Fruit fly (Drosophila melanogaster) whole organism, embryonic: ENCODE data around the gene CG42591.
A peak's percentile ranks its signal among the peaks of the same experiment; 100 is the strongest.

ENCODE experiments used
- Adf1 ChIP-seq: fragments of 200-800 bp; sonication (Bioruptor generic); IDR thresholded peaks from 2 replicates; pipeline ENCODE4 v1.3.6; 2022; ENCODE audit warnings: missing biosample characterization, missing genetic modification characterization
- Atf6 ChIP-seq: fragments of 200-800 bp; sonication (Bioruptor generic); IDR thresholded peaks from 2 replicates; pipeline ENCODE4 v1.3.6; 2022; ENCODE audit warnings: missing biosample characterization, missing genetic modification characterization
- CG10431 ChIP-seq: fragments of 200-800 bp; sonication (Bioruptor generic); optimal IDR thresholded peaks from 3 replicates; lab custom pipeline; 2018; ENCODE audit warnings: missing biosample characterization, mild to moderate bottlenecking, missing genetic modification characterization
- CG10462 ChIP-seq: fragments of 200-800 bp; sonication (Bioruptor generic); optimal IDR thresholded peaks from 2 replicates; lab custom pipeline; 2016; ENCODE audit warnings: missing biosample characterization, missing genetic modification characterization
- CG12769 ChIP-seq: fragments of 200-800 bp; sonication (Bioruptor generic); optimal IDR thresholded peaks from 2 replicates; lab custom pipeline; 2019; ENCODE audit warnings: missing biosample characterization, mild to moderate bottlenecking, missing genetic modification characterization, moderate library complexity
- CG16813 ChIP-seq: fragments of 200-800 bp; sonication (Bioruptor generic); IDR thresholded peaks from 3 replicates; pipeline ENCODE4 v1.3.6; 2022; ENCODE audit warnings: missing biosample characterization, missing genetic modification characterization; ENCODE audit not compliant: partially characterized antibody
- CG17359 ChIP-seq: fragments of 200-800 bp; sonication (Bioruptor generic); optimal IDR thresholded peaks from 3 replicates; lab custom pipeline; 2018; ENCODE audit warnings: missing biosample characterization, mild to moderate bottlenecking, missing genetic modification characterization, moderate library complexity
- CG17361 ChIP-seq: fragments of 200-800 bp; sonication (Bioruptor generic); IDR thresholded peaks from 3 replicates; pipeline ENCODE4 v1.3.6; 2022; ENCODE audit warnings: missing biosample characterization, missing genetic modification characterization
- CG17829 ChIP-seq: fragments of 200-800 bp; optimal IDR thresholded peaks from 2 replicates; lab custom pipeline; 2019; ENCODE audit warnings: missing biosample characterization, mild to moderate bottlenecking, missing genetic modification characterization, moderate library complexity
- CG18262 ChIP-seq: fragments of 200-800 bp; optimal IDR thresholded peaks from 3 replicates; lab custom pipeline; 2019; ENCODE audit warnings: missing biosample characterization, mild to moderate bottlenecking, missing genetic modification characterization, moderate library complexity
- CG18476 ChIP-seq: fragments of 200-800 bp; sonication (Bioruptor generic); optimal IDR thresholded peaks from 2 replicates; lab custom pipeline; 2016; ENCODE audit warnings: missing biosample characterization, mild to moderate bottlenecking, missing genetic modification characterization
- CG2199 ChIP-seq: fragments of 200-800 bp; sonication (Bioruptor generic); IDR thresholded peaks from 3 replicates; pipeline ENCODE4 v1.3.6; 2022; ENCODE audit warnings: missing biosample characterization, missing genetic modification characterization
- CG2202 ChIP-seq: fragments of 200-800 bp; sonication (Bioruptor generic); optimal IDR thresholded peaks from 2 replicates; lab custom pipeline; 2018; ENCODE audit warnings: missing biosample characterization, mild to moderate bottlenecking, missing genetic modification characterization
- CG32532 ChIP-seq: fragments of 200-800 bp; sonication (Bioruptor generic); IDR thresholded peaks from 2 replicates; pipeline ENCODE4 v1.3.6; 2022; ENCODE audit warnings: missing biosample characterization, missing genetic modification characterization
- CG4424 ChIP-seq: fragments of 200-800 bp; sonication (Bioruptor generic); optimal IDR thresholded peaks from 3 replicates; lab custom pipeline; 2016; ENCODE audit warnings: missing biosample characterization, missing genetic modification characterization
- CG6765 ChIP-seq: fragments of 200-800 bp; sonication (Bioruptor generic); optimal IDR thresholded peaks from 3 replicates; lab custom pipeline; 2017; ENCODE audit warnings: missing biosample characterization, mild to moderate bottlenecking, missing genetic modification characterization
- CG6791 ChIP-seq: fragments of 200-800 bp; sonication (Bioruptor generic); IDR thresholded peaks from 3 replicates; pipeline ENCODE4 v1.3.6; 2022; ENCODE audit warnings: missing biosample characterization, missing genetic modification characterization; ENCODE audit not compliant: partially characterized antibody
- CG8290 ChIP-seq, 3 experiments: fragments of 200-800 bp; sonication (Bioruptor generic); optimal IDR thresholded peaks; 2 replicates each; lab custom pipeline; 2016 to 2019; ENCODE audit warnings: missing biosample characterization in 3 of 3, missing genetic modification characterization in 3 of 3, mild to moderate bottlenecking in 2 of 3, moderate library complexity in 1 of 3
- CG9817 ChIP-seq: fragments of 200-800 bp; sonication (Bioruptor generic); optimal IDR thresholded peaks from 2 replicates; lab custom pipeline; 2018; ENCODE audit warnings: missing biosample characterization, mild to moderate bottlenecking, missing genetic modification characterization, moderate library complexity
- CoRest ChIP-seq: fragments of 200-800 bp; sonication (Bioruptor generic); optimal IDR thresholded peaks from 3 replicates; lab custom pipeline; 2018; ENCODE audit warnings: missing biosample characterization, mild to moderate bottlenecking, missing genetic modification characterization, moderate library complexity
- Deaf1 ChIP-seq: fragments of 200-800 bp; optimal IDR thresholded peaks from 3 replicates; lab custom pipeline; 2019; ENCODE audit warnings: missing biosample characterization, mild to moderate bottlenecking, missing genetic modification characterization, moderate library complexity
- Dek ChIP-seq: fragments of 200-800 bp; sonication (Bioruptor generic); optimal IDR thresholded peaks from 3 replicates; lab custom pipeline; 2019; ENCODE audit warnings: missing biosample characterization, mild to moderate bottlenecking, missing genetic modification characterization, moderate library complexity
- ERR ChIP-seq: fragments of 200-800 bp; sonication (Bioruptor generic); optimal IDR thresholded peaks from 2 replicates; lab custom pipeline; 2016; ENCODE audit warnings: missing biosample characterization, missing genetic modification characterization
- HmgD ChIP-seq: fragments of 200-800 bp; sonication (Bioruptor generic); optimal IDR thresholded peaks from 3 replicates; lab custom pipeline; 2016; ENCODE audit warnings: missing biosample characterization, missing genetic modification characterization
- Hr3 ChIP-seq: fragments of 200-800 bp; sonication (Bioruptor generic); optimal IDR thresholded peaks from 3 replicates; lab custom pipeline; 2016; ENCODE audit warnings: missing biosample characterization, missing genetic modification characterization
- Myb ChIP-seq: fragments of 200-800 bp; sonication (Bioruptor generic); optimal IDR thresholded peaks from 2 replicates; lab custom pipeline; 2016; ENCODE audit warnings: missing biosample characterization, missing genetic modification characterization
- PHDP ChIP-seq: fragments of 200-800 bp; sonication (Bioruptor generic); optimal IDR thresholded peaks from 3 replicates; lab custom pipeline; 2018; ENCODE audit warnings: missing biosample characterization, mild to moderate bottlenecking, missing genetic modification characterization, moderate library complexity
- Scr ChIP-seq: fragments of 200-800 bp; sonication (Bioruptor generic); IDR thresholded peaks from 2 replicates; pipeline ENCODE4 v1.3.6; 2022; ENCODE audit warnings: missing biosample characterization, missing genetic modification characterization; ENCODE audit not compliant: partially characterized antibody
- Xrp1 ChIP-seq: fragments of 200-800 bp; sonication (Bioruptor generic); IDR thresholded peaks from 2 replicates; pipeline ENCODE4 v1.3.6; 2022; ENCODE audit warnings: missing biosample characterization, missing genetic modification characterization
- al ChIP-seq: fragments of 200-800 bp; sonication (Bioruptor generic); IDR thresholded peaks from 2 replicates; pipeline ENCODE4 v1.3.6; 2022; ENCODE audit warnings: missing biosample characterization, missing genetic modification characterization
- ap ChIP-seq: fragments of 200-800 bp; sonication (Bioruptor generic); IDR thresholded peaks from 2 replicates; pipeline ENCODE4 v1.3.6; 2022; ENCODE audit warnings: missing biosample characterization, missing genetic modification characterization
- cas ChIP-seq: fragments of 200-800 bp; sonication (Bioruptor generic); IDR thresholded peaks from 2 replicates; pipeline ENCODE4 v1.3.6; 2022; ENCODE audit warnings: missing biosample characterization, missing genetic modification characterization
- chinmo ChIP-seq: fragments of 200-800 bp; sonication (Bioruptor generic); IDR thresholded peaks from 4 replicates; pipeline ENCODE4 v1.3.6; 2022; ENCODE audit warnings: missing biosample characterization, missing genetic modification characterization; ENCODE audit not compliant: partially characterized antibody
- dpn ChIP-seq, 2 experiments: fragments of 200-800 bp; sonication (Bioruptor generic); optimal IDR thresholded peaks; 3 replicates each; lab custom pipeline; 2016; ENCODE audit warnings: missing biosample characterization in 2 of 2, missing genetic modification characterization in 2 of 2
- esg ChIP-seq: fragments of 200-800 bp; sonication (Bioruptor generic); conservative IDR thresholded peaks from 2 replicates; pipeline ENCODE4 v1.3.6; 2022; ENCODE audit warnings: missing biosample characterization, missing genetic modification characterization
- eyg ChIP-seq: fragments of 200-800 bp; sonication (Bioruptor generic); optimal IDR thresholded peaks from 3 replicates; lab custom pipeline; 2016; ENCODE audit warnings: missing biosample characterization, missing genetic modification characterization
- fru ChIP-seq: fragments of >200 bp; optimal IDR thresholded peaks from 2 replicates; lab custom pipeline; 2017
- gcm2 ChIP-seq: fragments of 200-800 bp; sonication (Bioruptor generic); optimal IDR thresholded peaks from 2 replicates; lab custom pipeline; 2016; ENCODE audit warnings: missing biosample characterization, missing genetic modification characterization
- gem ChIP-seq: fragments of 200-800 bp; sonication (Bioruptor generic); optimal IDR thresholded peaks from 2 replicates; lab custom pipeline; 2019; ENCODE audit warnings: missing biosample characterization, mild to moderate bottlenecking, missing genetic modification characterization, moderate library complexity
- gt ChIP-seq: fragments of 200-800 bp; sonication (Bioruptor generic); IDR thresholded peaks from 2 replicates; pipeline ENCODE4 v1.3.6; 2022; ENCODE audit warnings: missing biosample characterization, missing genetic modification characterization
- hb ChIP-seq: fragments of 200-800 bp; sonication (Bioruptor generic); IDR thresholded peaks from 3 replicates; pipeline ENCODE4 v1.3.6; 2022; ENCODE audit warnings: missing biosample characterization, missing genetic modification characterization; ENCODE audit not compliant: partially characterized antibody
- her ChIP-seq: fragments of 200-800 bp; sonication (Bioruptor generic); optimal IDR thresholded peaks from 2 replicates; lab custom pipeline; 2016; ENCODE audit warnings: missing biosample characterization, missing genetic modification characterization
- lmd ChIP-seq: fragments of 200-800 bp; sonication (Bioruptor generic); IDR thresholded peaks from 2 replicates; pipeline ENCODE4 v1.3.6; 2022; ENCODE audit warnings: missing biosample characterization, missing genetic modification characterization
- phol ChIP-seq: fragments of 200-800 bp; sonication (Bioruptor generic); optimal IDR thresholded peaks from 3 replicates; lab custom pipeline; 2018; ENCODE audit warnings: missing biosample characterization, mild to moderate bottlenecking, missing genetic modification characterization, moderate library complexity
- shn ChIP-seq: fragments of 200-800 bp; sonication (Bioruptor generic); optimal IDR thresholded peaks from 3 replicates; lab custom pipeline; 2016; ENCODE audit warnings: missing biosample characterization, missing genetic modification characterization
- sisA ChIP-seq: fragments of 200-800 bp; sonication (Bioruptor generic); IDR thresholded peaks from 2 replicates; pipeline ENCODE4 v1.3.6; 2022; ENCODE audit warnings: missing biosample characterization, missing genetic modification characterization
- slbo ChIP-seq: fragments of 200-800 bp; sonication (Bioruptor generic); IDR thresholded peaks from 2 replicates; pipeline ENCODE4 v1.3.6; 2022; ENCODE audit warnings: missing biosample characterization, missing genetic modification characterization
- stwl ChIP-seq: fragments of 200-800 bp; sonication (Bioruptor generic); optimal IDR thresholded peaks from 3 replicates; lab custom pipeline; 2018; ENCODE audit warnings: missing biosample characterization, mild to moderate bottlenecking, missing genetic modification characterization, moderate library complexity
- tll ChIP-seq, 2 experiments: fragments of 200-800 bp in 1 of 2; fragments of >200 bp in 1 of 2; sonication (Bioruptor generic) in 1 of 2; optimal IDR thresholded peaks; 2 replicates each; lab custom pipeline; 2017 to 2019; ENCODE audit warnings: missing biosample characterization in 2 of 2, missing genetic modification characterization in 2 of 2, mild to moderate bottlenecking in 1 of 2, moderate library complexity in 1 of 2
- unpg ChIP-seq: fragments of 200-800 bp; sonication (Bioruptor generic); optimal IDR thresholded peaks from 3 replicates; lab custom pipeline; 2018; ENCODE audit warnings: missing biosample characterization, mild to moderate bottlenecking, missing genetic modification characterization, moderate library complexity

CG42591 gene

dm6 chr3L:8094652-8095129, 24.9 kb upstream of the CG42591 start (continued):
- TF ChIP-seq PHDP (tag; lab: Kevin White, UChicago) (peak; percentile 42), CG17829 (tag; lab: Kevin White, UChicago) (peak; percentile 6), CG17361 (GFP tag; lab: Robert Waterston, UW) (0 out of 3 replicates have a peak, but pooled peaks have one; percentile 44), CG6765 (GFP tag; lab: Kevin White, UChicago) (peak; percentile 2), Scr (GFP tag; lab: Robert Waterston, UW) (no peak), dpn (GFP tag; optimal IDR thresholded peaks at IDR 0.05; lab: Kevin White, UChicago) (peak in 1 of 2 experiments; percentile 4), gcm2 (GFP tag; lab: Kevin White, UChicago) (no peak), Dek (tag; lab: Kevin White, UChicago) (no peak), Myb (GFP tag; lab: Kevin White, UChicago) (no peak), cas (no peak), gem (tag; lab: Kevin White, UChicago) (peak; percentile 61), Deaf1 (tag; lab: Kevin White, UChicago) (peak; percentile 24), CG2202 (tag; lab: Kevin White, UChicago) (no peak), Hr3 (peak; percentile 16), lmd (peak; percentile 11; the same call in 1 of the 2 replicates), CG16813 (no peak), CG6791 (no peak), slbo (peak; percentile 55), ap (GFP tag; lab: Robert Waterston, UW) (no peak), her (GFP tag; lab: Kevin White, UChicago) (no peak), hb (GFP tag; lab: Robert Waterston, UW) (no peak), CG10462 (GFP tag; lab: Kevin White, UChicago) (no peak), al (GFP tag; lab: Robert Waterston, UW) (no peak), shn (GFP tag; lab: Kevin White, UChicago) (peak; percentile 15), CG32532 (GFP tag; lab: Robert Waterston, UW) (peak; percentile 64), sisA (GFP tag; lab: Robert Waterston, UW) (no peak), unpg (peak; percentile 35), CoRest (tag; lab: Kevin White, UChicago) (peak; percentile 41), esg (GFP tag; lab: Robert Waterston, UW) (no peak), HmgD (GFP tag; lab: Kevin White, UChicago) (no peak), fru (lab: Kevin White, UChicago) (no peak), tll (GFP tag; optimal IDR thresholded peaks at IDR 0.05; lab: Kevin White, UChicago) (no peak), CG8290 (GFP tag; optimal IDR thresholded peaks at IDR 0.05; lab: Kevin White, UChicago) (no peak), CG8290 (tag; optimal IDR thresholded peaks at IDR 0.05; lab: Kevin White, UChicago) (peak in 1 of 2 experiments; percentile 7), Xrp1 (GFP tag; lab: Robert Waterston, UW) (no peak), CG4424 (GFP tag; lab: Kevin White, UChicago) (no peak), CG9817 (tag; lab: Kevin White, UChicago) (peak; percentile 18), chinmo (GFP tag; lab: Robert Waterston, UW) (peak; percentile 71; the same call in 1 of the 4 replicates), CG12769 (tag; lab: Kevin White, UChicago) (peak; percentile 26), CG17359 (peak; percentile 11), Adf1 (GFP tag; lab: Robert Waterston, UW) (no peak; the same call in 1 of the 2 replicates), CG2199 (no peak), eyg (no peak), CG10431 (no peak), gt (GFP tag; lab: Robert Waterston, UW) (no peak), Atf6 (0 out of 2 replicates have a peak, but pooled peaks have one; percentile 23), stwl (no peak), phol (tag; lab: Kevin White, UChicago) (peak; percentile 18), CG18262 (tag; lab: Kevin White, UChicago) (peak; percentile 22), CG18476 (GFP tag; lab: Kevin White, UChicago) (no peak), ERR (GFP tag; lab: Kevin White, UChicago) (no peak)
